Worm (Caenorhabditis elegans) whole organism, L1 larva: ENCODE data around the gene K09B11.5.

ENCODE experiments used
- Y116A8C.19 ChIP-seq: sonication (generic microtip); optimal IDR thresholded peaks from 2 replicates; lab custom pipeline; 2016; ENCODE audit warnings: missing compliant biosample characterization, missing genetic modification characterization, borderline replicate concordance
- ama-1 ChIP-seq: fragments of 150-350 bp; optimal IDR thresholded peaks from 2 replicates; lab custom pipeline; 2014
- lsy-2 ChIP-seq, 2 experiments: fragments of 150-350 bp; optimal IDR thresholded peaks; 2 replicates each; lab custom pipeline; 2014; ENCODE audit warnings: missing biosample characterization in 2 of 2, missing genetic modification characterization in 2 of 2
- nhr-237 ChIP-seq: fragments of 150-350 bp; optimal IDR thresholded peaks from 2 replicates; lab custom pipeline; 2014; ENCODE audit warnings: missing biosample characterization, missing genetic modification characterization
- nhr-71 ChIP-seq: sonication (generic microtip); optimal IDR thresholded peaks from 2 replicates; lab custom pipeline; 2016; ENCODE audit warnings: mild to moderate bottlenecking, missing genetic modification characterization, moderate library complexity, missing compliant biosample characterization
- pax-3 ChIP-seq: fragments of 200-800 bp; sonication (Bioruptor generic); optimal IDR thresholded peaks from 2 replicates; lab custom pipeline; 2018; ENCODE audit warnings: mild to moderate bottlenecking, missing genetic modification characterization, moderate library complexity, missing compliant biosample characterization
- snpc-4 ChIP-seq: fragments of 150-350 bp; optimal IDR thresholded peaks from 2 replicates; lab custom pipeline; 2014; ENCODE audit warnings: missing biosample characterization, missing genetic modification characterization
- unc-130 ChIP-seq: fragments of 150-350 bp; optimal IDR thresholded peaks from 2 replicates; lab custom pipeline; 2017; ENCODE audit warnings: missing biosample characterization, missing genetic modification characterization, inconsistent platforms

The K09B11.5 gene

DNA sequence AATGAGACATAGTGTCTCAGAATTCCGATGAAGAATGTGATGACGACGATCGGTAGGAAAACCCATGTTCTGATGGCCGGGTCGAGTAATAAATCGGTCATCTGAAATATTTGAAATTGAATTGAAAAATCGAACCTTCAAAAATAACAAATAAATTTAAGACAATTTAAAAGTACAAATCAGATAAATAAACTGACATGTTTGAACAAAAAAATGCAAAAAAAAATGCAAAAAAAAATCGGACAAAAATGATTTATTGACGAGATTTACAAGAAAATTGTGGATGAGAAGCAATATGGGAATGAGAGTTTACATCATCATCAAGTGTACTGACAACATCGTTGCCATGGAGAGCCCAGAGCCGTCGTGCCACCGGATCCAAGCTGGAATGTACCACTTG lies 52.0 kb downstream of the K09B11.5 start, which contains the start of gene emc-3:
Gene emc-3, minus strand, starts transcription at position 101 of the 400 bp plus-strand sequence.
- TF ChIP-seq lsy-2 (tag; optimal IDR thresholded peaks at IDR 0.05; lab: Kevin White, UChicago), result no peak
- no peak for TF ChIP-seq pax-3 (tag; lab: Kevin White, UChicago)
- TF ChIP-seq Y116A8C.19 (tag; lab: Kevin White, UChicago), result no peak
- TF ChIP-seq nhr-237 (tag; lab: Kevin White, UChicago), result no peak
- no peak for TF ChIP-seq nhr-71
- no peak for TF ChIP-seq snpc-4
- TF ChIP-seq ama-1 (lab: Kevin White, UChicago), result no peak
- TF ChIP-seq unc-130 (tag; lab: Kevin White, UChicago), result no peak
